Worm (Caenorhabditis elegans): ENCODE data around the gene C37C3.12.

ce11 chrV:7811758-7812157, 27.6 kb downstream of the C37C3.12 start, which contains the start of gene ZK742.4:
- TF ChIP-seq him-1 (tag; optimal IDR thresholded peaks at IDR 0.05) (no peak), W03F9.2 (tag; optimal IDR thresholded peaks at IDR 0.05) (no peak), dao-5 (tag; optimal IDR thresholded peaks at IDR 0.05) (no peak)
